Fruit fly (Drosophila melanogaster): Measurements from ENCODE around the gene Deaf1.

DNA sequence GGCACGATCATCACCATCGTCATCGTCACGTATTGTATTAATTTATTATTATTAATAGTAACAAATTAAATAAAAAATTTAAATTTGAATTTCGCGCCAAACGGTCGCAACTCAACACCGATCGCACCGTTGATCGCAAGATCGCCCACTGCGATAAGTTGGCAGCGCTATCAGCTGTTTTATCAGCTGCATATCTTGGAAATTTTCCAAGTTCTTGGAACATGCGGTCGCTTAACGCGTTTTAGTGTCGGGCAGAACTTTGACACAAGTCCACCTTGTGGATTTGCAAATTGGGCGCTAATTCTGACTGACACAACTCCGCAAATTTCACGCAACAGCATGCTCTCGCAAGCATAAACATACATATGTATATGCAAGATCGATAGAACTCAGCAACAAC, 43.2 kb downstream of the Deaf1 start:
- TF ChIP-seq usp (GFP tag; optimal IDR thresholded peaks at IDR 0.05) (no peak), CG10462 (GFP tag; optimal IDR thresholded peaks at IDR 0.05) (no peak), Nf-YC (tag; optimal IDR thresholded peaks at IDR 0.05) (no peak), peb (GFP tag; IDR thresholded peaks at IDR 0.05) (no peak), sisA (GFP tag; IDR thresholded peaks at IDR 0.05) (no peak), CG31441 (GFP tag; IDR thresholded peaks at IDR 0.05) (no peak), CG5953 (GFP tag; IDR thresholded peaks at IDR 0.05) (no peak), disco-r (GFP tag; optimal IDR thresholded peaks at IDR 0.05) (no peak)

Measured in whole organism, embryonic.